Worm (Caenorhabditis elegans) whole organism, L1 larva: ENCODE data around the gene F09E10.7.

ENCODE experiments used
- aha-1 ChIP-seq: fragments of 150-350 bp; optimal IDR thresholded peaks from 2 replicates; lab custom pipeline; 2014; ENCODE audit warnings: missing biosample characterization, missing genetic modification characterization
- elt-2 ChIP-seq: sonication (generic microtip); optimal IDR thresholded peaks from 2 replicates; lab custom pipeline; 2016; ENCODE audit warnings: missing genetic modification characterization, mild to moderate bottlenecking, inconsistent platforms, missing compliant biosample characterization, missing genetic modification reagents
- ets-5 ChIP-seq: fragments of 200-800 bp; sonication (Bioruptor generic); IDR thresholded peaks from 2 replicates; pipeline ENCODE4 v1.3.6; 2022; ENCODE audit warnings: missing genetic modification characterization, missing compliant biosample characterization
- jun-1 ChIP-seq: fragments of 150-350 bp; optimal IDR thresholded peaks from 2 replicates; lab custom pipeline; 2014; ENCODE audit warnings: missing biosample characterization, missing genetic modification reagents, missing genetic modification characterization
- lin-35 ChIP-seq, 2 experiments: fragments of 150-350 bp; optimal IDR thresholded peaks; 2 replicates each; lab custom pipeline; 2014; ENCODE audit warnings: missing biosample characterization in 2 of 2, missing genetic modification characterization in 2 of 2, missing genetic modification reagents in 2 of 2
- lin-39 ChIP-seq: fragments of 150-350 bp; optimal IDR thresholded peaks from 2 replicates; lab custom pipeline; 2014; ENCODE audit warnings: missing biosample characterization, missing genetic modification reagents, missing genetic modification characterization
- mdl-1 ChIP-seq, 2 experiments: fragments of 150-350 bp; optimal IDR thresholded peaks; 2 replicates each; lab custom pipeline; 2014 to 2017; ENCODE audit warnings: missing biosample characterization in 2 of 2, missing genetic modification characterization in 2 of 2, inconsistent platforms in 1 of 2
- nhr-76 ChIP-seq: sonication (generic microtip); optimal IDR thresholded peaks from 2 replicates; lab custom pipeline; 2017; ENCODE audit warnings: missing biosample characterization, missing genetic modification characterization
- snpc-4 ChIP-seq: fragments of 150-350 bp; optimal IDR thresholded peaks from 2 replicates; lab custom pipeline; 2014; ENCODE audit warnings: missing biosample characterization, missing genetic modification characterization
- sox-4 ChIP-seq: sonication (generic microtip); optimal IDR thresholded peaks from 2 replicates; lab custom pipeline; 2016; ENCODE audit warnings: missing genetic modification characterization, missing compliant biosample characterization
- tlp-1 ChIP-seq: fragments of 150-350 bp; optimal IDR thresholded peaks from 2 replicates; lab custom pipeline; 2014; ENCODE audit warnings: missing biosample characterization, missing genetic modification characterization
- unc-86 ChIP-seq: sonication (generic microtip); optimal IDR thresholded peaks from 2 replicates; lab custom pipeline; 2016; ENCODE audit warnings: missing genetic modification characterization, missing compliant biosample characterization

ce11 chrX:1479190-1479589 is 22.5 kb downstream of the F09E10.7 start, which contains the start of gene acly-1:
- TF ChIP-seq lin-39: no peak
- no peak for TF ChIP-seq aha-1 (tag; lab: Kevin White, UChicago)
- no peak for TF ChIP-seq nhr-76 (tag; lab: Kevin White, UChicago)
- no peak for TF ChIP-seq unc-86
- TF ChIP-seq jun-1 (tag; lab: Kevin White, UChicago): no peak
- no peak for TF ChIP-seq sox-4 (tag; lab: Kevin White, UChicago)
- no peak for TF ChIP-seq lin-35 (GFP tag; optimal IDR thresholded peaks at IDR 0.05; lab: Kevin White, UChicago)
- TF ChIP-seq snpc-4 (tag; lab: Kevin White, UChicago): no peak
- no peak for TF ChIP-seq elt-2 (tag; lab: Kevin White, UChicago)
- TF ChIP-seq mdl-1 (tag; optimal IDR thresholded peaks at IDR 0.05; lab: Kevin White, UChicago): no peak
- TF ChIP-seq tlp-1: no peak
- TF ChIP-seq ets-5 (GFP tag; lab: Robert Waterston, UW): no peak
